Worm (Caenorhabditis elegans) whole organism, L4 larva: ENCODE results near the gene srh-206.
A peak's percentile ranks its signal among the peaks of the same experiment; 100 is the strongest.
"Not testable (repeated sequence)": the region's sequence is repeated elsewhere in the genome, so short reads cannot be mapped to it uniquely, and the experiment has no call there.

Source experiments
- F49E8.2 ChIP-seq: sonication (generic microtip); optimal IDR thresholded peaks from 2 replicates; lab custom pipeline; 2016; ENCODE audit warnings: missing compliant biosample characterization, mild to moderate bottlenecking, missing genetic modification characterization, borderline replicate concordance
- T26A8.4 ChIP-seq: fragments of 200-800 bp; sonication (Bioruptor generic); IDR thresholded peaks from 2 replicates; pipeline ENCODE4 v1.3.6; 2022; ENCODE audit warnings: missing genetic modification characterization, missing compliant biosample characterization
- Y105C5A.15 ChIP-seq: fragments of 200-800 bp; sonication (Bioruptor generic); IDR thresholded peaks from 2 replicates; pipeline ENCODE4 v1.3.6; 2022; ENCODE audit warnings: missing genetic modification characterization, missing compliant biosample characterization
- Y48G9A.11 ChIP-seq: fragments of 200-800 bp; sonication (Bioruptor generic); IDR thresholded peaks from 2 replicates; pipeline ENCODE4 v1.3.6; 2022; ENCODE audit warnings: missing genetic modification reagents, missing genetic modification characterization, missing compliant biosample characterization
- Y75B8A.6 ChIP-seq: fragments of 200-800 bp; sonication (Bioruptor generic); IDR thresholded peaks from 2 replicates; pipeline ENCODE4 v1.3.6; 2022; ENCODE audit warnings: missing genetic modification reagents, missing genetic modification characterization, missing compliant biosample characterization
- ZK337.2 ChIP-seq: fragments of 200-800 bp; sonication (Bioruptor generic); IDR thresholded peaks from 2 replicates; pipeline ENCODE4 v1.3.6; 2022; ENCODE audit warnings: missing genetic modification reagents, missing genetic modification characterization, missing compliant biosample characterization
- aha-1 ChIP-seq: fragments of 150-350 bp; peaks from one replicate; lab custom pipeline; 2014; ENCODE audit warnings: missing biosample characterization, missing genetic modification characterization
- ceh-28 ChIP-seq: fragments of 150-350 bp; optimal IDR thresholded peaks from 2 replicates; lab custom pipeline; 2014; ENCODE audit warnings: missing biosample characterization, missing genetic modification reagents, missing genetic modification characterization
- ceh-82 ChIP-seq: sonication (generic microtip); optimal IDR thresholded peaks from 2 replicates; lab custom pipeline; 2017; ENCODE audit warnings: missing biosample characterization, missing genetic modification characterization
- ces-1 ChIP-seq: fragments of 150-350 bp; sonication (generic microtip); optimal IDR thresholded peaks from 4 replicates; lab custom pipeline; 2014; ENCODE audit warnings: missing biosample characterization, missing genetic modification reagents, missing genetic modification characterization
- daf-8 ChIP-seq: fragments of 200-800 bp; sonication (Bioruptor generic); IDR thresholded peaks from 2 replicates; pipeline ENCODE4 v1.3.6; 2022; ENCODE audit warnings: missing genetic modification characterization, missing compliant biosample characterization
- dve-1 ChIP-seq: sonication (generic microtip); optimal IDR thresholded peaks from 2 replicates; lab custom pipeline; 2017; ENCODE audit warnings: antibody characterized with exemption, mild to moderate bottlenecking, missing genetic modification characterization, missing compliant biosample characterization; ENCODE audit not compliant: insufficient read depth
- gei-8 ChIP-seq: fragments of 200-800 bp; sonication (Bioruptor generic); optimal IDR thresholded peaks from 2 replicates; lab custom pipeline; 2018; ENCODE audit warnings: mild to moderate bottlenecking, missing genetic modification characterization, missing compliant biosample characterization
- lin-1 ChIP-seq: fragments of 200-800 bp; sonication (Bioruptor generic); IDR thresholded peaks from 2 replicates; pipeline ENCODE4 v1.3.6; 2022; ENCODE audit warnings: missing genetic modification reagents, missing genetic modification characterization, missing compliant biosample characterization
- lin-29 ChIP-seq: fragments of 200-800 bp; sonication (Bioruptor generic); IDR thresholded peaks from 2 replicates; pipeline ENCODE4 v1.3.6; 2022; ENCODE audit warnings: missing genetic modification reagents, missing genetic modification characterization, missing compliant biosample characterization
- lin-38 ChIP-seq: fragments of 200-800 bp; sonication (Bioruptor generic); IDR thresholded peaks from 2 replicates; pipeline ENCODE4 v1.3.6; 2022; ENCODE audit warnings: missing genetic modification reagents, missing genetic modification characterization, missing compliant biosample characterization
- lin-39 ChIP-seq: fragments of 150-350 bp; optimal IDR thresholded peaks from 2 replicates; lab custom pipeline; 2014; ENCODE audit warnings: missing biosample characterization, missing genetic modification reagents, missing genetic modification characterization
- madf-9 ChIP-seq: fragments of 200-800 bp; sonication (Bioruptor generic); conservative IDR thresholded peaks from 2 replicates; pipeline ENCODE4 v1.3.6; 2022; ENCODE audit warnings: missing genetic modification reagents, missing genetic modification characterization, missing compliant biosample characterization
- mdl-1 ChIP-seq, 2 experiments: fragments of 150-350 bp in 1 of 2; sonication (generic microtip) in 1 of 2; optimal IDR thresholded peaks; 2 replicates each; lab custom pipeline; 2014 to 2017; ENCODE audit warnings: missing biosample characterization in 2 of 2, missing genetic modification characterization in 2 of 2
- nhr-11 ChIP-seq: fragments of 150-350 bp; optimal IDR thresholded peaks from 2 replicates; lab custom pipeline; 2014; ENCODE audit warnings: missing biosample characterization, missing genetic modification characterization
- nhr-237 ChIP-seq: sonication (generic microtip); optimal IDR thresholded peaks from 2 replicates; lab custom pipeline; 2017; ENCODE audit warnings: missing biosample characterization, missing genetic modification characterization
- nhr-25 ChIP-seq: sonication (generic microtip); optimal IDR thresholded peaks from 2 replicates; lab custom pipeline; 2017; ENCODE audit warnings: missing genetic modification characterization, mild to moderate bottlenecking, missing compliant biosample characterization, antibody characterized with exemption, moderate library complexity, borderline replicate concordance; ENCODE audit not compliant: insufficient read depth
- nhr-28 ChIP-seq: fragments of 150-350 bp; optimal IDR thresholded peaks from 2 replicates; lab custom pipeline; 2014; ENCODE audit warnings: missing biosample characterization, missing genetic modification characterization
- nhr-41 ChIP-seq: fragments of 200-800 bp; sonication (Bioruptor generic); IDR thresholded peaks from 2 replicates; pipeline ENCODE4 v1.3.6; 2022; ENCODE audit warnings: missing genetic modification reagents, missing genetic modification characterization, missing compliant biosample characterization
- nhr-6 ChIP-seq: fragments of 150-350 bp; optimal IDR thresholded peaks from 2 replicates; lab custom pipeline; 2014; ENCODE audit warnings: missing biosample characterization, missing genetic modification characterization
- nhr-77 ChIP-seq: fragments of 150-350 bp; optimal IDR thresholded peaks from 2 replicates; lab custom pipeline; 2014; ENCODE audit warnings: missing biosample characterization, missing genetic modification characterization
- saeg-2 ChIP-seq: fragments of 200-800 bp; sonication (Bioruptor generic); IDR thresholded peaks from 2 replicates; pipeline ENCODE4 v1.3.6; 2022; ENCODE audit warnings: missing genetic modification reagents, missing genetic modification characterization, missing compliant biosample characterization
- set-16 ChIP-seq: fragments of 200-800 bp; sonication (Bioruptor generic); IDR thresholded peaks from 2 replicates; pipeline ENCODE4 v1.3.6; 2022; ENCODE audit warnings: missing genetic modification reagents, missing genetic modification characterization, missing compliant biosample characterization
- spr-1 ChIP-seq: sonication (generic microtip); optimal IDR thresholded peaks from 2 replicates; lab custom pipeline; 2016; ENCODE audit warnings: mild to moderate bottlenecking, missing genetic modification characterization, missing compliant biosample characterization
- spr-3 ChIP-seq: fragments of 200-800 bp; sonication (Bioruptor generic); optimal IDR thresholded peaks from 2 replicates; lab custom pipeline; 2018; ENCODE audit warnings: mild to moderate bottlenecking, missing genetic modification characterization, missing compliant biosample characterization
- tra-1 ChIP-seq: fragments of 200-800 bp; sonication (Bioruptor generic); IDR thresholded peaks from 2 replicates; pipeline ENCODE4 v1.3.6; 2022; ENCODE audit warnings: missing genetic modification reagents, missing genetic modification characterization, missing compliant biosample characterization
- unc-62 ChIP-seq, 3 experiments: fragments of 150-350 bp in 1 of 3; sonication (generic microtip); optimal IDR thresholded peaks in 2 of 3; peaks in 1 of 3; 1 replicate in 1 of 3; 2 replicates in 2 of 3; lab custom pipeline; 2014 to 2017; ENCODE audit warnings: missing biosample characterization in 3 of 3, missing genetic modification characterization in 3 of 3, missing genetic modification reagents in 3 of 3, missing genotype in 1 of 3

Gene srh-206

ce11 chrV:16965655-16966054, 11.0 kb upstream of the srh-206 start, which contains the start of gene efl-1 (continued):
- TF ChIP-seq nhr-28, result peak; percentile 79

ce11 chrV:16958975-16959374, 4.3 kb upstream of the srh-206 start:
- no peak for TF ChIP-seq Y48G9A.11 (GFP tag; lab: Robert Waterston, UW)
- no peak for TF ChIP-seq nhr-77
- TF ChIP-seq ceh-82 (tag; lab: Kevin White, UChicago), result no peak
- peak in 1 of 2 experiments; percentile 30 for TF ChIP-seq unc-62 (GFP tag; optimal IDR thresholded peaks at IDR 0.05 in 1 of 2; lab: Kevin White, UChicago)
- no peak for TF ChIP-seq unc-62 (tag; optimal IDR thresholded peaks at IDR 0.05; lab: Kevin White, UChicago)
- no peak for TF ChIP-seq tra-1 (GFP tag; lab: Robert Waterston, UW)
- TF ChIP-seq aha-1, result no peak
- TF ChIP-seq saeg-2 (GFP tag; lab: Robert Waterston, UW), result no peak
- no peak for TF ChIP-seq nhr-25 (tag; lab: Kevin White, UChicago)

ce11 chrV:16956229-16956628, 1.6 kb upstream of the srh-206 start, which contains the start of gene clec-239:
TSS of gene clec-239 (plus strand) at chrV:16956529.
- TF ChIP-seq Y75B8A.6, result no peak
- TF ChIP-seq spr-1 (tag; lab: Kevin White, UChicago), result no peak
- TF ChIP-seq nhr-41 (GFP tag; lab: Robert Waterston, UW), result no peak
- TF ChIP-seq ZK337.2 (GFP tag; lab: Robert Waterston, UW), result no peak
- TF ChIP-seq lin-38, result no peak
- TF ChIP-seq ceh-28 (tag; lab: Kevin White, UChicago), result no peak

ce11 chrV:16951504-16951903, 3.2 kb downstream of the srh-206 start, which contains the start of gene clec-238:
TSS of gene clec-238 (plus strand) at chrV:16951804.
- no peak for TF ChIP-seq set-16 (GFP tag; lab: Robert Waterston, UW)
- no peak for TF ChIP-seq Y105C5A.15 (GFP tag; lab: Robert Waterston, UW)
- TF ChIP-seq nhr-6, result no peak
- no peak for TF ChIP-seq lin-29
- no peak for TF ChIP-seq ces-1 (GFP tag; lab: Kevin White, UChicago)
- TF ChIP-seq mdl-1 (tag; optimal IDR thresholded peaks at IDR 0.05; lab: Kevin White, UChicago), result no peak
- TF ChIP-seq unc-62 (GFP tag; optimal IDR thresholded peaks at IDR 0.05 in 1 of 2; lab: Kevin White, UChicago), result no peak
- TF ChIP-seq unc-62 (tag; optimal IDR thresholded peaks at IDR 0.05; lab: Kevin White, UChicago), result no peak
- TF ChIP-seq ceh-28 (tag; lab: Kevin White, UChicago), result no peak
- no peak for TF ChIP-seq nhr-237 (tag; lab: Kevin White, UChicago)
- TF ChIP-seq spr-3 (GFP tag; lab: Kevin White, UChicago), result no peak
- no peak for TF ChIP-seq T26A8.4 (GFP tag; lab: Robert Waterston, UW)
- no peak for TF ChIP-seq ZK337.2 (GFP tag; lab: Robert Waterston, UW)
- TF ChIP-seq gei-8 (GFP tag; lab: Kevin White, UChicago), result no peak
- no peak for TF ChIP-seq daf-8 (GFP tag; lab: Robert Waterston, UW)
- no peak for TF ChIP-seq madf-9 (GFP tag; lab: Robert Waterston, UW)
- no peak for TF ChIP-seq ceh-82 (tag; lab: Kevin White, UChicago)
- no peak for TF ChIP-seq nhr-11 (tag; lab: Kevin White, UChicago)

- TF ChIP-seq dve-1 (no peak), lin-1 (GFP tag; lab: Robert Waterston, UW) (no peak), saeg-2 (GFP tag; lab: Robert Waterston, UW) (no peak)
Measured at ce11 chrV:16950036-16950435, 4.6 kb downstream of the srh-206 start.

- TF ChIP-seq ZK337.2 (GFP tag; lab: Robert Waterston, UW); F49E8.2 (tag; lab: Kevin White, UChicago); lin-39: not testable (repeated sequence)
Measured at ce11 chrV:16949609-16950008, 5.1 kb downstream of the srh-206 start, which contains the start of gene fbxa-111. TSS of gene fbxa-111 (minus strand) at chrV:16949709.
